Worm (Caenorhabditis elegans) whole organism, L4 larva: ENCODE results near the gene pals-31.

Experiments
- D1046.2 ChIP-seq: fragments of 200-800 bp; sonication (Bioruptor generic); IDR thresholded peaks from 2 replicates; pipeline ENCODE4 v1.3.6; 2022; ENCODE audit warnings: missing genetic modification characterization, missing compliant biosample characterization
- F37D6.2 ChIP-seq: sonication (generic microtip); optimal IDR thresholded peaks from 2 replicates; lab custom pipeline; 2016; ENCODE audit warnings: mild to moderate bottlenecking, missing genetic modification characterization, missing compliant biosample characterization
- Y105C5A.15 ChIP-seq: fragments of 200-800 bp; sonication (Bioruptor generic); IDR thresholded peaks from 2 replicates; pipeline ENCODE4 v1.3.6; 2022; ENCODE audit warnings: missing genetic modification characterization, missing compliant biosample characterization
- attf-4 ChIP-seq: sonication (generic microtip); optimal IDR thresholded peaks from 3 replicates; lab custom pipeline; 2017; ENCODE audit warnings: missing biosample characterization, missing genetic modification characterization
- ceh-20 ChIP-seq: fragments of 200-800 bp; sonication (Bioruptor generic); IDR thresholded peaks from 2 replicates; pipeline ENCODE4 v1.3.6; 2022; ENCODE audit warnings: missing genetic modification reagents, missing genetic modification characterization, missing compliant biosample characterization
- ces-1 ChIP-seq: fragments of 150-350 bp; sonication (generic microtip); optimal IDR thresholded peaks from 4 replicates; lab custom pipeline; 2014; ENCODE audit warnings: missing biosample characterization, missing genetic modification reagents, missing genetic modification characterization
- daf-16 ChIP-seq, 3 experiments: sonication (generic microtip); optimal IDR thresholded peaks; 2 replicates each; lab custom pipeline; 2016 to 2017; ENCODE audit warnings: missing genetic modification characterization in 3 of 3, missing genetic modification reagents in 3 of 3, mild to moderate bottlenecking in 2 of 3, missing compliant biosample characterization in 2 of 3, missing biosample characterization in 1 of 3, moderate library complexity in 1 of 3
- dmd-6 ChIP-seq: fragments of 200-800 bp; sonication (Bioruptor generic); IDR thresholded peaks from 2 replicates; pipeline ENCODE4 v1.3.6; 2022; ENCODE audit warnings: missing genetic modification reagents, missing genetic modification characterization, missing compliant biosample characterization
- dpl-1 ChIP-seq: fragments of 150-350 bp; optimal IDR thresholded peaks from 2 replicates; lab custom pipeline; 2014; ENCODE audit warnings: missing biosample characterization, missing genetic modification reagents, missing genetic modification characterization
- duxl-1 ChIP-seq: sonication (generic microtip); optimal IDR thresholded peaks from 2 replicates; lab custom pipeline; 2016; ENCODE audit warnings: mild to moderate bottlenecking, missing genetic modification characterization, moderate library complexity, missing compliant biosample characterization; ENCODE audit not compliant: poor library complexity
- dve-1 ChIP-seq: sonication (generic microtip); optimal IDR thresholded peaks from 2 replicates; lab custom pipeline; 2017; ENCODE audit warnings: antibody characterized with exemption, mild to moderate bottlenecking, missing genetic modification characterization, missing compliant biosample characterization; ENCODE audit not compliant: insufficient read depth
- fkh-10 ChIP-seq: fragments of 150-350 bp; optimal IDR thresholded peaks from 2 replicates; lab custom pipeline; 2014; ENCODE audit warnings: missing biosample characterization, missing genetic modification reagents, missing genetic modification characterization
- fos-1 ChIP-seq: fragments of 150-350 bp; optimal IDR thresholded peaks from 2 replicates; lab custom pipeline; 2014; ENCODE audit warnings: missing biosample characterization, missing genetic modification characterization
- hif-1 ChIP-seq, 2 experiments: sonication (generic microtip); optimal IDR thresholded peaks; 2 replicates each; lab custom pipeline; 2016 to 2017; ENCODE audit warnings: missing compliant biosample characterization in 2 of 2, missing genetic modification characterization in 2 of 2, missing genetic modification reagents in 2 of 2, missing genotype in 2 of 2, mild to moderate bottlenecking in 1 of 2
- hlh-11 ChIP-seq: fragments of 200-800 bp; sonication (Bioruptor generic); optimal IDR thresholded peaks from 2 replicates; lab custom pipeline; 2018; ENCODE audit warnings: mild to moderate bottlenecking, missing genetic modification characterization, missing compliant biosample characterization
- hlh-30 ChIP-seq: sonication (generic microtip); optimal IDR thresholded peaks from 2 replicates; lab custom pipeline; 2017; ENCODE audit warnings: antibody characterized with exemption, mild to moderate bottlenecking, missing genetic modification characterization, missing compliant biosample characterization; ENCODE audit not compliant: insufficient read depth
- hmg-1.1 ChIP-seq: fragments of 200-800 bp; sonication (Bioruptor generic); IDR thresholded peaks from 2 replicates; pipeline ENCODE4 v1.3.6; 2022; ENCODE audit warnings: missing genetic modification reagents, missing genetic modification characterization, missing compliant biosample characterization
- lin-1 ChIP-seq: fragments of 200-800 bp; sonication (Bioruptor generic); IDR thresholded peaks from 2 replicates; pipeline ENCODE4 v1.3.6; 2022; ENCODE audit warnings: missing genetic modification reagents, missing genetic modification characterization, missing compliant biosample characterization
- lin-15B ChIP-seq: fragments of 150-350 bp; sonication (generic microtip); optimal IDR thresholded peaks from 3 replicates; lab custom pipeline; 2014; ENCODE audit warnings: missing biosample characterization, missing genetic modification characterization
- lsy-2 ChIP-seq, 2 experiments: fragments of 150-350 bp in 1 of 2; sonication (generic microtip) in 1 of 2; optimal IDR thresholded peaks; 2 replicates each; lab custom pipeline; 2014 to 2017; ENCODE audit warnings: missing biosample characterization in 2 of 2, missing genetic modification characterization in 2 of 2
- madf-9 ChIP-seq: fragments of 200-800 bp; sonication (Bioruptor generic); conservative IDR thresholded peaks from 2 replicates; pipeline ENCODE4 v1.3.6; 2022; ENCODE audit warnings: missing genetic modification reagents, missing genetic modification characterization, missing compliant biosample characterization
- mdl-1 ChIP-seq, 2 experiments: fragments of 150-350 bp in 1 of 2; sonication (generic microtip) in 1 of 2; optimal IDR thresholded peaks; 2 replicates each; lab custom pipeline; 2014 to 2017; ENCODE audit warnings: missing biosample characterization in 2 of 2, missing genetic modification characterization in 2 of 2
- mep-1 ChIP-seq: fragments of 150-350 bp; sonication (generic microtip); optimal IDR thresholded peaks from 3 replicates; lab custom pipeline; 2014; ENCODE audit warnings: missing biosample characterization, missing genetic modification characterization
- mes-2 ChIP-seq: sonication (generic microtip); optimal IDR thresholded peaks from 2 replicates; lab custom pipeline; 2016; ENCODE audit warnings: missing genotype, mild to moderate bottlenecking, missing genetic modification characterization, missing compliant biosample characterization; ENCODE audit not compliant: poor library complexity, severe bottlenecking
- nhr-11 ChIP-seq: fragments of 150-350 bp; optimal IDR thresholded peaks from 2 replicates; lab custom pipeline; 2014; ENCODE audit warnings: missing biosample characterization, missing genetic modification characterization
- nhr-28 ChIP-seq: fragments of 150-350 bp; optimal IDR thresholded peaks from 2 replicates; lab custom pipeline; 2014; ENCODE audit warnings: missing biosample characterization, missing genetic modification characterization
- nhr-41 ChIP-seq: fragments of 200-800 bp; sonication (Bioruptor generic); IDR thresholded peaks from 2 replicates; pipeline ENCODE4 v1.3.6; 2022; ENCODE audit warnings: missing genetic modification reagents, missing genetic modification characterization, missing compliant biosample characterization
- nhr-48 ChIP-seq: sonication (generic microtip); optimal IDR thresholded peaks from 2 replicates; lab custom pipeline; 2016; ENCODE audit warnings: mild to moderate bottlenecking, missing genetic modification characterization, missing compliant biosample characterization
- nhr-6 ChIP-seq: fragments of 150-350 bp; optimal IDR thresholded peaks from 2 replicates; lab custom pipeline; 2014; ENCODE audit warnings: missing biosample characterization, missing genetic modification characterization
- rbr-2 ChIP-seq: sonication (generic microtip); optimal IDR thresholded peaks from 2 replicates; lab custom pipeline; 2016; ENCODE audit warnings: missing genotype, missing genetic modification characterization, missing compliant biosample characterization
- skn-1 ChIP-seq: fragments of 150-350 bp; optimal IDR thresholded peaks from 2 replicates; lab custom pipeline; 2014; ENCODE audit warnings: missing biosample characterization, missing genetic modification characterization
- tag-97 ChIP-seq: fragments of 200-800 bp; sonication (Bioruptor generic); IDR thresholded peaks from 2 replicates; pipeline ENCODE4 v1.3.6; 2022; ENCODE audit warnings: missing genetic modification characterization, missing compliant biosample characterization
- tra-1 ChIP-seq: fragments of 200-800 bp; sonication (Bioruptor generic); IDR thresholded peaks from 2 replicates; pipeline ENCODE4 v1.3.6; 2022; ENCODE audit warnings: missing genetic modification reagents, missing genetic modification characterization, missing compliant biosample characterization
- unc-62 ChIP-seq, 3 experiments: fragments of 150-350 bp in 1 of 3; sonication (generic microtip); optimal IDR thresholded peaks in 2 of 3; peaks in 1 of 3; 1 replicate in 1 of 3; 2 replicates in 2 of 3; lab custom pipeline; 2014 to 2017; ENCODE audit warnings: missing biosample characterization in 3 of 3, missing genetic modification characterization in 3 of 3, missing genetic modification reagents in 3 of 3, missing genotype in 1 of 3
- ztf-11 ChIP-seq: fragments of 150-350 bp; optimal IDR thresholded peaks from 2 replicates; lab custom pipeline; 2014; ENCODE audit warnings: missing biosample characterization, missing genetic modification characterization

The pals-31 gene

DNA sequence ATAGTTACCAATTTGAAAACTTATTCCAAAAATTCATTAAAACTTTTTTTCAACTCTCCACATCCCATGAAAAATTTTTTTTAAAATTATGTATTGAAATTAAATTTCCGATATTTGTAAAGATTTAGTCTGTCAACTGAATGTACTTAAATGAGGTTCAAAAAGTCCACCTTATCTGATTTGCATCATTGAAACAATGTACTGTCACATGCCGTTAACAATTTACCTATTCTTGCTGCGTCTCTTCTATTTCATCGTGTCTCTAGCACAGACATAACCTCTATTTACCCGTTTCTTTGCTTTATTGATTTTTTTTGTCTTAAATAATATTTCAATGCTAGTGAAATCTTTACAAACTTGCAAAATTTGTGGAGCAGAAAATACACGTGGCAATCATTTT, 26.2 kb upstream of the pals-31 start, which contains the start of gene nhr-90:
nhr-90 (plus strand) TSS at position 296 of the 400 bp plus-strand sequence.
- TF ChIP-seq nhr-28 (tag; lab: Kevin White, UChicago) (peak; percentile 9), hlh-30 (tag; lab: Kevin White, UChicago) (peak; percentile 70), attf-4 (tag; lab: Kevin White, UChicago) (no peak), Y105C5A.15 (GFP tag; lab: Robert Waterston, UW) (no peak)

DNA sequence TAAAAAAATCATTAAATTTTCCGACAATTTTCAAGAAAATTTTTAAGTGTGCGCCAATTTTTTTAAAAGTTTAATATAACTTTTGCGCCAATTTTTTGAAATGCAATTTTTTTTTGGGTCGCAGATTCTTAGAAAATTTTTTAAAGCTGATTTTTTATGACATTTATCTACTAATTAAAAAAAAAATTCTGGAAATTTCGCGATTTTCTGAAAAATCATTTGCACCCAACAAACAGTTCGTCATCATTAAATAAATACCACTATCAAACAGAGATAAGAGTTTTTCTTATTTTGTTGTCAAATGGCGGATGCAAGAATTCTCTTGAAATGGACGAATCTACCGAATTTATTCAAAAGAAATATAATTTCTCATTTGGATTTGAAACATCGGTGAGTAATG, 21.1 kb upstream of the pals-31 start, which contains the start of gene F48G7.13:
F48G7.13 (plus strand) TSS at position 301 of the 400 bp plus-strand sequence.
- TF ChIP-seq fos-1 (tag; lab: Kevin White, UChicago) (no peak), daf-16 (GFP tag; optimal IDR thresholded peaks at IDR 0.05; lab: Kevin White, UChicago) (no peak), daf-16 (tag; optimal IDR thresholded peaks at IDR 0.05; lab: Kevin White, UChicago) (peak; percentile 55), madf-9 (GFP tag; lab: Robert Waterston, UW) (no peak)

DNA sequence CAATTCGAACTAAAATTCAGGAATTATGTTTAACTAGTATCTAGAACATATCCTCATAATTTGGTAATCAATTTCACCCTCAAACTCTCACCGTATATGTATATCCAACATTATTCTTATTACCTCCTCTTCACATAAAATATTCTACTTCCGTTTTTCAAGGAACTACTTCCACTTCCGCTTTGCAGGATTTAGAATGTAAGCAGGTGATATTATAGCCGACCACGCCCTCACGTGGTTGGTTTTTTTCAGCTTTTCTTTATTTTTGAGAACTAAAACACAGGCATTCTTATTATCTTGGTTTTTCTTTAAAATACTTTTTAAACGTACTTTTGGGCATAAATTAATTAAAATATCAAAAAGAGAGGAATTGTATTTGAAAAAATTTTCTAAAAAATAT, 18.5 kb upstream of the pals-31 start:
- no peak for TF ChIP-seq dmd-6 (GFP tag; lab: Robert Waterston, UW)
- TF ChIP-seq lin-15B (tag; lab: Kevin White, UChicago): no peak
- peak; percentile 12 for TF ChIP-seq nhr-11 (tag; lab: Kevin White, UChicago)

- TF ChIP-seq rbr-2 (tag; lab: Kevin White, UChicago) (peak; percentile 84), nhr-48 (tag; lab: Kevin White, UChicago) (peak; percentile 24), hlh-30 (tag; lab: Kevin White, UChicago) (peak; percentile 79), hlh-11 (tag; lab: Kevin White, UChicago) (peak; percentile 71), skn-1 (no peak), mdl-1 (tag; optimal IDR thresholded peaks at IDR 0.05; lab: Kevin White, UChicago) (peak in 1 of 2 experiments; percentile 60), nhr-41 (GFP tag; lab: Robert Waterston, UW) (no peak), dpl-1 (GFP tag; lab: Kevin White, UChicago) (peak; percentile 10), F37D6.2 (tag; lab: Kevin White, UChicago) (peak; percentile 15), hmg-1.1 (GFP tag; lab: Robert Waterston, UW) (peak; percentile 56; the same call in 1 of the 2 replicates), hif-1 (tag; optimal IDR thresholded peaks at IDR 0.05; lab: Kevin White, UChicago) (peak in 1 of 2 experiments; percentile 26), lsy-2 (tag; optimal IDR thresholded peaks at IDR 0.05; lab: Kevin White, UChicago) (peak; percentile 40 to 76), mes-2 (tag; lab: Kevin White, UChicago) (peak; percentile 56), ces-1 (GFP tag; lab: Kevin White, UChicago) (no peak), nhr-6 (tag; lab: Kevin White, UChicago) (peak; percentile 30), D1046.2 (GFP tag; lab: Robert Waterston, UW) (no peak), unc-62 (GFP tag; optimal IDR thresholded peaks at IDR 0.05 in 1 of 2; lab: Kevin White, UChicago) (peak in 1 of 2 experiments; percentile 99), unc-62 (tag; optimal IDR thresholded peaks at IDR 0.05; lab: Kevin White, UChicago) (no peak), dmd-6 (GFP tag; lab: Robert Waterston, UW) (peak; percentile 75), lin-1 (GFP tag; lab: Robert Waterston, UW) (no peak), duxl-1 (tag; lab: Kevin White, UChicago) (peak; percentile 50), tra-1 (GFP tag; lab: Robert Waterston, UW) (peak; percentile 77), ceh-20 (GFP tag; lab: Robert Waterston, UW) (peak; percentile 60; the same call in 1 of the 2 replicates), ztf-11 (tag; lab: Kevin White, UChicago) (no peak), mep-1 (tag; lab: Kevin White, UChicago) (peak; percentile 73), nhr-11 (tag; lab: Kevin White, UChicago) (peak; percentile 18), tag-97 (GFP tag; lab: Robert Waterston, UW) (0 out of 2 replicates have a peak, but pooled peaks have one; percentile 33), dve-1 (tag; lab: Kevin White, UChicago) (peak; percentile 47), nhr-28 (tag; lab: Kevin White, UChicago) (peak; percentile 74), fkh-10 (GFP tag; lab: Kevin White, UChicago) (peak; percentile 65)
These were observed 17.3 kb upstream of the pals-31 start, which contains the start of gene F48G7.4 for ce11 chrV:619054-619453. F48G7.4 (plus strand) TSS chrV:619453.
